Worm (Caenorhabditis elegans): Measurements from ENCODE around the gene zig-13.

zig-13 gene

ce11 chrIII:165390-165789 lies 8.8 kb upstream of the zig-13 start, which contains the start of gene F40G9.7:
Gene F40G9.7, plus strand, starts transcription at chrIII:165690.
- TF ChIP-seq ceh-16 (tag; optimal IDR thresholded peaks at IDR 0.05) (no peak), elt-3 (tag; optimal IDR thresholded peaks at IDR 0.05) (no peak), nhr-43 (tag; optimal IDR thresholded peaks at IDR 0.05; ENCODE audit: poor library complexity, severe bottlenecking) (no peak), elt-1 (tag; optimal IDR thresholded peaks at IDR 0.05) (no peak), nfya-1 (tag; optimal IDR thresholded peaks at IDR 0.05; ENCODE audit: insufficient read depth) (no peak), hmg-11 (tag; optimal IDR thresholded peaks at IDR 0.05) (no peak), unc-39 (tag; optimal IDR thresholded peaks at IDR 0.05) (no peak), nhr-76 (tag; optimal IDR thresholded peaks at IDR 0.05) (no peak), tbx-2 (tag; optimal IDR thresholded peaks at IDR 0.05) (no peak), R02D3.7 (tag; optimal IDR thresholded peaks at IDR 0.05) (no peak), daf-12 (tag; optimal IDR thresholded peaks at IDR 0.05) (no peak), unc-62 (GFP tag; optimal IDR thresholded peaks at IDR 0.05) (no peak), nhr-28 (tag; optimal IDR thresholded peaks at IDR 0.05) (no peak), ztf-11 (tag; optimal IDR thresholded peaks at IDR 0.05) (no peak), mdl-1 (tag; optimal IDR thresholded peaks at IDR 0.05) (no peak), ceh-28 (tag; optimal IDR thresholded peaks at IDR 0.05) (no peak), aly-2 (tag; optimal IDR thresholded peaks at IDR 0.05) (no peak), egl-5 (tag; optimal IDR thresholded peaks at IDR 0.05) (no peak)

- TF ChIP-seq nhr-43 (tag; optimal IDR thresholded peaks at IDR 0.05; ENCODE audit: poor library complexity, severe bottlenecking) (no peak), snpc-4 (tag; optimal IDR thresholded peaks at IDR 0.05) (no peak), ztf-11 (tag; optimal IDR thresholded peaks at IDR 0.05) (no peak), nhr-237 (tag; optimal IDR thresholded peaks at IDR 0.05) (no peak), fkh-2 (tag; optimal IDR thresholded peaks at IDR 0.05) (no peak), nhr-23 (tag; optimal IDR thresholded peaks at IDR 0.05) (no peak), lin-39 (tag; optimal IDR thresholded peaks at IDR 0.05) (no peak), nhr-77 (tag; optimal IDR thresholded peaks at IDR 0.05) (no peak), eor-1 (tag; optimal IDR thresholded peaks at IDR 0.05) (no peak), aly-2 (tag; optimal IDR thresholded peaks at IDR 0.05) (no peak), ama-1 (optimal IDR thresholded peaks at IDR 0.05) (no peak), ceh-9 (tag; optimal IDR thresholded peaks at IDR 0.05) (no peak), egl-27 (tag; optimal IDR thresholded peaks at IDR 0.05) (no peak), elt-3 (tag; optimal IDR thresholded peaks at IDR 0.05) (no peak), pha-4 (tag; optimal IDR thresholded peaks at IDR 0.05) (no peak)
Measured at ce11 chrIII:164775-165174, 8.2 kb upstream of the zig-13 start, which contains the start of gene F40G9.8. Gene F40G9.8, minus strand, starts transcription at chrIII:164875.

ce11 chrIII:159665-160064 lies 3.1 kb upstream of the zig-13 start:
- TF ChIP-seq hmg-11 (tag; optimal IDR thresholded peaks at IDR 0.05) (no peak), unc-39 (tag; optimal IDR thresholded peaks at IDR 0.05) (no peak), nfya-1 (tag; optimal IDR thresholded peaks at IDR 0.05; ENCODE audit: insufficient read depth) (no peak), egl-5 (tag; optimal IDR thresholded peaks at IDR 0.05) (no peak), tbx-2 (tag; optimal IDR thresholded peaks at IDR 0.05) (no peak), unc-62 (GFP tag; optimal IDR thresholded peaks at IDR 0.05) (no peak), ceh-9 (tag; optimal IDR thresholded peaks at IDR 0.05) (no peak), snpc-4 (tag; optimal IDR thresholded peaks at IDR 0.05) (no peak), mdl-1 (tag; optimal IDR thresholded peaks at IDR 0.05) (no peak), fos-1 (tag; optimal IDR thresholded peaks at IDR 0.05) (no peak), nhr-77 (tag; optimal IDR thresholded peaks at IDR 0.05) (no peak), ZK546.5 (tag; optimal IDR thresholded peaks at IDR 0.05) (no peak), nhr-25 (tag; optimal IDR thresholded peaks at IDR 0.05) (no peak), daf-12 (tag; optimal IDR thresholded peaks at IDR 0.05) (no peak), skn-1 (tag; optimal IDR thresholded peaks at IDR 0.05) (no peak), elt-2 (tag; optimal IDR thresholded peaks at IDR 0.05) (no peak), ceh-82 (tag; optimal IDR thresholded peaks at IDR 0.05) (no peak), nhr-11 (tag; optimal IDR thresholded peaks at IDR 0.05) (no peak), pha-4 (tag; optimal IDR thresholded peaks at IDR 0.05) (no peak), ztf-11 (tag; optimal IDR thresholded peaks at IDR 0.05) (no peak)

ce11 chrIII:159149-159548 lies 2.6 kb upstream of the zig-13 start:
- TF ChIP-seq tbx-2 (tag; optimal IDR thresholded peaks at IDR 0.05) (no peak), nhr-67 (tag; optimal IDR thresholded peaks at IDR 0.05) (no peak), lin-15B (tag; optimal IDR thresholded peaks at IDR 0.05) (no peak), egl-27 (tag; optimal IDR thresholded peaks at IDR 0.05) (no peak), mml-1 (tag; optimal IDR thresholded peaks at IDR 0.05) (no peak), elt-3 (tag; optimal IDR thresholded peaks at IDR 0.05) (no peak), skn-1 (tag; optimal IDR thresholded peaks at IDR 0.05) (no peak), ceh-16 (tag; optimal IDR thresholded peaks at IDR 0.05) (no peak), lin-39 (tag; optimal IDR thresholded peaks at IDR 0.05) (no peak), ztf-4 (tag; optimal IDR thresholded peaks at IDR 0.05) (no peak), nhr-12 (tag; optimal IDR thresholded peaks at IDR 0.05) (no peak), snpc-4 (tag; optimal IDR thresholded peaks at IDR 0.05) (no peak)
